Worm (Caenorhabditis elegans) whole organism, late embryonic: Measurements from ENCODE around the gene F38C2.7.

Experiments used
- ama-1 ChIP-seq: fragments of 150-350 bp; optimal IDR thresholded peaks from 2 replicates; lab custom pipeline; 2014
- fkh-6 ChIP-seq: sonication (generic microtip); optimal IDR thresholded peaks from 2 replicates; lab custom pipeline; 2016; ENCODE audit warnings: missing genetic modification characterization, missing compliant biosample characterization

- TF ChIP-seq ama-1 (lab: Kevin White, UChicago) (no peak), fkh-6 (tag; lab: Kevin White, UChicago) (no peak)
Observed at ce11 chrIV:16320866-16321265, 43.7 kb upstream of the F38C2.7 start, which contains the start of gene srz-61.
